Worm (Caenorhabditis elegans) whole organism, L4/young adult: Measurements from ENCODE around the gene dkc-1.

ENCODE experiments used
- dao-5 ChIP-seq: sonication (generic microtip); optimal IDR thresholded peaks from 2 replicates; lab custom pipeline; 2016; ENCODE audit warnings: missing genotype, missing genetic modification characterization, moderate library complexity, missing compliant biosample characterization
- him-1 ChIP-seq: sonication (generic microtip); optimal IDR thresholded peaks from 2 replicates; lab custom pipeline; 2016; ENCODE audit warnings: missing genotype, missing genetic modification reagents, missing genetic modification characterization, missing compliant biosample characterization

- TF ChIP-seq him-1 (tag; lab: Kevin White, UChicago) (no peak), dao-5 (tag; lab: Kevin White, UChicago) (no peak)
Observed at ce11 chrIII:10740518-10740917, 7.7 kb upstream of the dkc-1 start, which contains the start of gene K01G5.8.
